Worm (Caenorhabditis elegans): ENCODE results near the gene chil-5.

chil-5 gene

ce11 chrII:9831033-9831432 is 28.4 kb downstream of the chil-5 start, which contains the start of gene ZK938.12:
Gene ZK938.12 (plus strand): TSS chrII:9831333.
- TF ChIP-seq sem-4 (tag; optimal IDR thresholded peaks at IDR 0.05), result no peak
- no peak for TF ChIP-seq ZK546.5 (tag; optimal IDR thresholded peaks at IDR 0.05)
- TF ChIP-seq Y55F3AM.14 (GFP tag; optimal IDR thresholded peaks at IDR 0.05), result no peak
- TF ChIP-seq gmeb-1 (tag; optimal IDR thresholded peaks at IDR 0.05), result no peak
- no peak for TF ChIP-seq sma-9 (GFP tag; optimal IDR thresholded peaks at IDR 0.05)
- no peak for TF ChIP-seq sma-9 (tag; optimal IDR thresholded peaks at IDR 0.05)
- no peak for TF ChIP-seq dmd-4 (tag; optimal IDR thresholded peaks at IDR 0.05)
- TF ChIP-seq fos-1 (tag; optimal IDR thresholded peaks at IDR 0.05), result no peak
- TF ChIP-seq unc-55 (GFP tag; optimal IDR thresholded peaks at IDR 0.05), result no peak
- TF ChIP-seq alr-1 (tag; optimal IDR thresholded peaks at IDR 0.05), result no peak
- TF ChIP-seq unc-39 (tag; optimal IDR thresholded peaks at IDR 0.05), result no peak
- TF ChIP-seq egl-27 (tag; optimal IDR thresholded peaks at IDR 0.05), result no peak
- no peak for TF ChIP-seq mab-5 (tag; optimal IDR thresholded peaks at IDR 0.05)

- TF ChIP-seq unc-62 (GFP tag; optimal IDR thresholded peaks at IDR 0.05) (no peak), mbf-1 (tag; optimal IDR thresholded peaks at IDR 0.05) (no peak), ztf-4 (tag; optimal IDR thresholded peaks at IDR 0.05) (no peak), gmeb-1 (tag; optimal IDR thresholded peaks at IDR 0.05) (no peak), elt-1 (tag; optimal IDR thresholded peaks at IDR 0.05) (no peak), sma-9 (GFP tag; optimal IDR thresholded peaks at IDR 0.05) (no peak), sma-9 (tag; optimal IDR thresholded peaks at IDR 0.05) (no peak), peb-1 (tag; optimal IDR thresholded peaks at IDR 0.05) (no peak), mdl-1 (tag; optimal IDR thresholded peaks at IDR 0.05) (no peak), ztf-11 (tag; optimal IDR thresholded peaks at IDR 0.05) (no peak)
Observed at ce11 chrII:9829108-9829507, 30.4 kb downstream of the chil-5 start, which contains the start of gene ZK938.1. Gene ZK938.1 (plus strand): TSS chrII:9829408.

DNA sequence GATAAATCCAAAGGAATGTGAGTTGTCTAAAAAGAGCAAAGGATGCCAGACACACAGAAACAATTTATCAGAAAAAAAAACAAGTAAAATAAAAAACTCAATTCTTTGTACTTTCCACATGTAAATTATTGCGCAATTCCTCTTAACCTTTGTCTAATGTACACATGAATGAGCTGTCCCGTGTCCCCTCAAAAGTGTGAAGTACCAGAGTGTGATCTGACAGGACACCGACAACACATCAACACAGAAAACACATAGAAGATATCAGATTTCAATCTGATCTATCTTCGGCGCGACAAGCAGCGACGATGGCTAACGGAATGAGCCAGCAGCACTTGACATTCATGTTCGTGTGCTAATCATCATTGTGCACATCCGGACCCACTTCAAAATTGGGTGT is 31.0 kb downstream of the chil-5 start:
- no peak for TF ChIP-seq ztf-1 (GFP tag; conservative IDR thresholded peaks at IDR 0.05)
- no peak for TF ChIP-seq fos-1 (tag; optimal IDR thresholded peaks at IDR 0.05)
- TF ChIP-seq nhr-10 (tag; optimal IDR thresholded peaks at IDR 0.05), result no peak
- TF ChIP-seq skn-1 (tag; optimal IDR thresholded peaks at IDR 0.05), result no peak
- no peak for TF ChIP-seq mab-5 (tag; optimal IDR thresholded peaks at IDR 0.05)
- no peak for TF ChIP-seq ceh-16 (tag; optimal IDR thresholded peaks at IDR 0.05)
- TF ChIP-seq unc-39 (tag; optimal IDR thresholded peaks at IDR 0.05), result no peak
- TF ChIP-seq lin-11 (tag; optimal IDR thresholded peaks at IDR 0.05), result no peak
- no peak for TF ChIP-seq lsy-2 (tag; optimal IDR thresholded peaks at IDR 0.05)
- TF ChIP-seq sma-3 (GFP tag; optimal IDR thresholded peaks at IDR 0.05), result no peak
- no peak for TF ChIP-seq nhr-12 (tag; optimal IDR thresholded peaks at IDR 0.05)
- TF ChIP-seq nhr-237 (tag; optimal IDR thresholded peaks at IDR 0.05), result no peak
- TF ChIP-seq nhr-6 (tag; optimal IDR thresholded peaks at IDR 0.05), result no peak
- TF ChIP-seq dmd-4 (tag; optimal IDR thresholded peaks at IDR 0.05), result no peak
- TF ChIP-seq elt-1 (tag; optimal IDR thresholded peaks at IDR 0.05), result no peak

- no peak for TF ChIP-seq nhr-12 (tag; optimal IDR thresholded peaks at IDR 0.05)
- no peak for TF ChIP-seq R02D3.7 (tag; optimal IDR thresholded peaks at IDR 0.05)
- no peak for TF ChIP-seq ZK546.5 (tag; optimal IDR thresholded peaks at IDR 0.05)
- no peak for TF ChIP-seq blmp-1 (tag; optimal IDR thresholded peaks at IDR 0.05; ENCODE audit: insufficient read depth)
- TF ChIP-seq sem-4 (tag; optimal IDR thresholded peaks at IDR 0.05), result no peak
- TF ChIP-seq snpc-4 (tag; optimal IDR thresholded peaks at IDR 0.05), result no peak
- no peak for TF ChIP-seq elt-3 (tag; optimal IDR thresholded peaks at IDR 0.05)
- no peak for TF ChIP-seq mdl-1 (tag; optimal IDR thresholded peaks at IDR 0.05)
- TF ChIP-seq lsy-2 (tag; optimal IDR thresholded peaks at IDR 0.05), result no peak
- TF ChIP-seq crh-2 (tag; optimal IDR thresholded peaks at IDR 0.05), result no peak
- no peak for TF ChIP-seq ztf-11 (tag; optimal IDR thresholded peaks at IDR 0.05)
- TF ChIP-seq Y55F3AM.14 (GFP tag; optimal IDR thresholded peaks at IDR 0.05), result no peak
- no peak for TF ChIP-seq lin-39 (tag; optimal IDR thresholded peaks at IDR 0.05)
- no peak for TF ChIP-seq zag-1 (tag; optimal IDR thresholded peaks at IDR 0.05)
- TF ChIP-seq lin-11 (tag; optimal IDR thresholded peaks at IDR 0.05), result no peak
- no peak for TF ChIP-seq ztf-4 (tag; optimal IDR thresholded peaks at IDR 0.05)
- no peak for TF ChIP-seq gmeb-1 (tag; optimal IDR thresholded peaks at IDR 0.05)
- TF ChIP-seq C34F6.9 (tag; optimal IDR thresholded peaks at IDR 0.05), result no peak
Observed at ce11 chrII:9827852-9828251, 31.6 kb downstream of the chil-5 start, which contains the start of gene eyg-1. Gene eyg-1 (minus strand): TSS chrII:9827952.

All from whole organism, L2 larva.